Fruit fly (Drosophila melanogaster) whole organism, embryonic: ENCODE measurements around the gene CG31360.

Experiments used
- Asciz ChIP-seq: fragments of 200-800 bp; sonication (Bioruptor generic); optimal IDR thresholded peaks from 2 replicates; lab custom pipeline; 2017; ENCODE audit warnings: missing biosample characterization, mild to moderate bottlenecking, missing genetic modification characterization, missing genetic modification reagents
- B-H2 ChIP-seq: fragments of 200-800 bp; sonication (Bioruptor generic); optimal IDR thresholded peaks from 2 replicates; lab custom pipeline; 2018; ENCODE audit warnings: missing biosample characterization, mild to moderate bottlenecking, missing genetic modification characterization
- Bteb2 ChIP-seq: fragments of 200-800 bp; sonication (Bioruptor generic); optimal IDR thresholded peaks from 2 replicates; lab custom pipeline; 2016; ENCODE audit warnings: missing biosample characterization, missing genetic modification characterization
- CG12769 ChIP-seq: fragments of 200-800 bp; sonication (Bioruptor generic); optimal IDR thresholded peaks from 2 replicates; lab custom pipeline; 2019; ENCODE audit warnings: missing biosample characterization, mild to moderate bottlenecking, missing genetic modification characterization, moderate library complexity
- CG13296 ChIP-seq: fragments of 200-800 bp; sonication (Bioruptor generic); optimal IDR thresholded peaks from 3 replicates; lab custom pipeline; 2018; ENCODE audit warnings: missing biosample characterization, mild to moderate bottlenecking, missing genetic modification characterization
- CG13424 ChIP-seq: fragments of 200-800 bp; sonication (Bioruptor generic); optimal IDR thresholded peaks from 2 replicates; lab custom pipeline; 2019; ENCODE audit warnings: missing biosample characterization, mild to moderate bottlenecking, missing genetic modification characterization, moderate library complexity
- CG14710 ChIP-seq: fragments of 200-800 bp; sonication (Bioruptor generic); optimal IDR thresholded peaks from 3 replicates; lab custom pipeline; 2019; ENCODE audit warnings: missing biosample characterization, mild to moderate bottlenecking, missing genetic modification characterization, moderate library complexity
- CG14860 ChIP-seq: fragments of 200-800 bp; sonication (Bioruptor generic); IDR thresholded peaks from 3 replicates; pipeline ENCODE4 v1.3.6; 2022; ENCODE audit warnings: missing biosample characterization, missing genetic modification characterization; ENCODE audit not compliant: partially characterized antibody
- CG17328 ChIP-seq: fragments of 200-800 bp; sonication (Bioruptor generic); IDR thresholded peaks from 2 replicates; pipeline ENCODE4 v1.3.6; 2022; ENCODE audit warnings: missing biosample characterization, missing genetic modification characterization
- CG18599 ChIP-seq: fragments of 200-800 bp; sonication (Bioruptor generic); optimal IDR thresholded peaks from 3 replicates; lab custom pipeline; 2017; ENCODE audit warnings: missing biosample characterization, missing genetic modification characterization, mild to moderate bottlenecking, moderate library complexity, missing genetic modification reagents
- CG2129 ChIP-seq: fragments of 200-800 bp; sonication (Bioruptor generic); IDR thresholded peaks from 2 replicates; pipeline ENCODE4 v1.3.6; 2022; ENCODE audit warnings: missing biosample characterization, missing genetic modification characterization; ENCODE audit not compliant: partially characterized antibody
- CG31365 ChIP-seq: fragments of 200-800 bp; sonication (Bioruptor generic); optimal IDR thresholded peaks from 2 replicates; lab custom pipeline; 2018; ENCODE audit warnings: missing biosample characterization, mild to moderate bottlenecking, missing genetic modification characterization
- CG31441 ChIP-seq: fragments of 200-800 bp; sonication (Bioruptor generic); IDR thresholded peaks from 2 replicates; pipeline ENCODE4 v1.3.6; 2022; ENCODE audit warnings: missing biosample characterization, missing genetic modification characterization
- CG33557 ChIP-seq: fragments of 200-800 bp; sonication (Bioruptor generic); optimal IDR thresholded peaks from 2 replicates; lab custom pipeline; 2019; ENCODE audit warnings: missing biosample characterization, mild to moderate bottlenecking, missing genetic modification characterization, moderate library complexity
- CG4360 ChIP-seq: fragments of 200-800 bp; sonication (Bioruptor generic); IDR thresholded peaks from 2 replicates; pipeline ENCODE4 v1.3.6; 2022; ENCODE audit warnings: missing biosample characterization, missing genetic modification characterization
- CG7556 ChIP-seq: fragments of 200-800 bp; sonication (Bioruptor generic); optimal IDR thresholded peaks from 2 replicates; lab custom pipeline; 2017; ENCODE audit warnings: missing biosample characterization, mild to moderate bottlenecking, missing genetic modification characterization
- CG7928 ChIP-seq: fragments of 200-800 bp; sonication (Bioruptor generic); optimal IDR thresholded peaks from 2 replicates; lab custom pipeline; 2017; ENCODE audit warnings: missing biosample characterization, mild to moderate bottlenecking, missing genetic modification characterization
- Chrac-16 ChIP-seq: fragments of 200-800 bp; sonication (Bioruptor generic); optimal IDR thresholded peaks from 3 replicates; lab custom pipeline; 2016; ENCODE audit warnings: missing biosample characterization, missing genetic modification characterization
- Dip3 ChIP-seq: fragments of 200-800 bp; sonication (Bioruptor generic); optimal IDR thresholded peaks from 3 replicates; lab custom pipeline; 2016; ENCODE audit warnings: missing biosample characterization, missing genetic modification characterization
- GATAe ChIP-seq: fragments of 200-800 bp; sonication (Bioruptor generic); conservative IDR thresholded peaks from 2 replicates; pipeline ENCODE4 v1.3.6; 2022; ENCODE audit warnings: missing biosample characterization, missing genetic modification characterization
- Jarid2 ChIP-seq: fragments of 200-800 bp; sonication (Bioruptor generic); optimal IDR thresholded peaks from 3 replicates; lab custom pipeline; 2017; ENCODE audit warnings: mild to moderate bottlenecking, missing biosample characterization, missing genetic modification reagents, missing genetic modification characterization
- Lhr ChIP-seq: fragments of 200-800 bp; sonication (Bioruptor generic); optimal IDR thresholded peaks from 3 replicates; lab custom pipeline; 2017; ENCODE audit warnings: mild to moderate bottlenecking, missing biosample characterization, missing genetic modification reagents, missing genetic modification characterization
- Mad ChIP-seq: fragments of 200-800 bp; sonication (Bioruptor generic); optimal IDR thresholded peaks from 2 replicates; lab custom pipeline; 2016; ENCODE audit warnings: missing biosample characterization, missing genetic modification characterization
- Med ChIP-seq: fragments of 200-800 bp; sonication (Bioruptor generic); peaks from one replicate; lab custom pipeline; 2016; ENCODE audit warnings: missing biosample characterization, missing genetic modification characterization, mild to moderate bottlenecking, inconsistent platforms, moderate library complexity
- Meics ChIP-seq: fragments of 200-800 bp; sonication (Bioruptor generic); optimal IDR thresholded peaks from 2 replicates; lab custom pipeline; 2017; ENCODE audit warnings: missing biosample characterization, mild to moderate bottlenecking, missing genetic modification characterization
- Neu2 ChIP-seq: fragments of 200-800 bp; sonication (Bioruptor generic); optimal IDR thresholded peaks from 3 replicates; lab custom pipeline; 2016; ENCODE audit warnings: missing biosample characterization, missing genetic modification characterization, borderline replicate concordance
- Nf-YA ChIP-seq: fragments of 200-800 bp; sonication (Bioruptor generic); IDR thresholded peaks from 2 replicates; pipeline ENCODE4 v1.3.6; 2022; ENCODE audit warnings: missing biosample characterization, missing genetic modification characterization
- Scr ChIP-seq: fragments of 200-800 bp; sonication (Bioruptor generic); IDR thresholded peaks from 2 replicates; pipeline ENCODE4 v1.3.6; 2022; ENCODE audit warnings: missing biosample characterization, missing genetic modification characterization; ENCODE audit not compliant: partially characterized antibody
- Sry-δ ChIP-seq: fragments of 200-800 bp; sonication (Bioruptor generic); optimal IDR thresholded peaks from 2 replicates; lab custom pipeline; 2016; ENCODE audit warnings: missing biosample characterization, missing genetic modification characterization
- Tbp ChIP-seq: fragments of >200 bp; optimal IDR thresholded peaks from 2 replicates; lab custom pipeline; 2018; ENCODE audit warnings: missing biosample characterization, missing genetic modification characterization
- YL-1 ChIP-seq: fragments of 200-800 bp; sonication (Bioruptor generic); optimal IDR thresholded peaks from 3 replicates; lab custom pipeline; 2017; ENCODE audit warnings: missing biosample characterization, mild to moderate bottlenecking, missing genetic modification characterization
- ap ChIP-seq: fragments of 200-800 bp; sonication (Bioruptor generic); IDR thresholded peaks from 2 replicates; pipeline ENCODE4 v1.3.6; 2022; ENCODE audit warnings: missing biosample characterization, missing genetic modification characterization
- ash1 ChIP-seq: fragments of 200-800 bp; sonication (Bioruptor generic); optimal IDR thresholded peaks from 2 replicates; lab custom pipeline; 2018; ENCODE audit warnings: missing biosample characterization, mild to moderate bottlenecking, missing genetic modification characterization
- dati ChIP-seq: fragments of 200-800 bp; sonication (Bioruptor generic); IDR thresholded peaks from 2 replicates; pipeline ENCODE4 v1.3.6; 2022; ENCODE audit warnings: missing biosample characterization, missing genetic modification characterization
- fru ChIP-seq: fragments of >200 bp; optimal IDR thresholded peaks from 2 replicates; lab custom pipeline; 2017
- gem ChIP-seq: fragments of 200-800 bp; sonication (Bioruptor generic); optimal IDR thresholded peaks from 2 replicates; lab custom pipeline; 2019; ENCODE audit warnings: missing biosample characterization, mild to moderate bottlenecking, missing genetic modification characterization, moderate library complexity
- hth ChIP-seq: fragments of >200 bp; optimal IDR thresholded peaks from 2 replicates; lab custom pipeline; 2017; ENCODE audit warnings: inconsistent platforms
- maf-S ChIP-seq: fragments of 200-800 bp; sonication (Bioruptor generic); optimal IDR thresholded peaks from 2 replicates; lab custom pipeline; 2016; ENCODE audit warnings: missing biosample characterization, missing genetic modification characterization
- nerfin-1 ChIP-seq: fragments of 200-800 bp; sonication (Bioruptor generic); optimal IDR thresholded peaks from 3 replicates; lab custom pipeline; 2019; ENCODE audit warnings: missing biosample characterization, mild to moderate bottlenecking, missing genetic modification characterization, moderate library complexity
- nmo ChIP-seq: fragments of 200-800 bp; sonication (Bioruptor generic); optimal IDR thresholded peaks from 2 replicates; lab custom pipeline; 2018; ENCODE audit warnings: missing biosample characterization, mild to moderate bottlenecking, missing genetic modification characterization, moderate library complexity
- nom ChIP-seq: fragments of 200-800 bp; sonication (Bioruptor generic); optimal IDR thresholded peaks from 2 replicates; lab custom pipeline; 2017; ENCODE audit warnings: missing biosample characterization, missing genetic modification characterization, mild to moderate bottlenecking, moderate library complexity, missing genetic modification reagents
- org-1 ChIP-seq: fragments of 200-800 bp; sonication (Bioruptor generic); optimal IDR thresholded peaks from 2 replicates; lab custom pipeline; 2017; ENCODE audit warnings: missing biosample characterization, missing genetic modification characterization
- run ChIP-seq: fragments of 200-800 bp; sonication (Bioruptor generic); optimal IDR thresholded peaks from 3 replicates; lab custom pipeline; 2018; ENCODE audit warnings: missing biosample characterization, mild to moderate bottlenecking, missing genetic modification characterization
- sc ChIP-seq, 3 experiments: fragments of >200 bp in 2 of 3; fragments of 200-800 bp in 1 of 3; sonication (Bioruptor generic) in 1 of 3; optimal IDR thresholded peaks; 2 replicates in 2 of 3; 3 replicates in 1 of 3; lab custom pipeline; 2017; ENCODE audit warnings: mild to moderate bottlenecking in 1 of 3, missing biosample characterization in 1 of 3, missing genetic modification characterization in 1 of 3, missing genetic modification reagents in 1 of 3
- sima ChIP-seq: fragments of 200-800 bp; sonication (Bioruptor generic); optimal IDR thresholded peaks from 2 replicates; lab custom pipeline; 2016; ENCODE audit warnings: missing biosample characterization, missing genetic modification characterization
- sug ChIP-seq: fragments of 200-800 bp; optimal IDR thresholded peaks from 2 replicates; lab custom pipeline; 2019; ENCODE audit warnings: missing biosample characterization, mild to moderate bottlenecking, missing genetic modification characterization, moderate library complexity
- ttk ChIP-seq: fragments of 200-800 bp; sonication (Bioruptor generic); IDR thresholded peaks from 2 replicates; pipeline ENCODE4 v2.1.2; 2022; ENCODE audit warnings: missing biosample characterization, missing genetic modification characterization
- tx ChIP-seq: fragments of 200-800 bp; sonication (Bioruptor generic); optimal IDR thresholded peaks from 2 replicates; lab custom pipeline; 2016; ENCODE audit warnings: missing biosample characterization, missing genetic modification characterization
- unpg ChIP-seq: fragments of 200-800 bp; sonication (Bioruptor generic); optimal IDR thresholded peaks from 3 replicates; lab custom pipeline; 2018; ENCODE audit warnings: missing biosample characterization, mild to moderate bottlenecking, missing genetic modification characterization, moderate library complexity
- wdn ChIP-seq: fragments of 200-800 bp; sonication (Bioruptor generic); IDR thresholded peaks from 2 replicates; pipeline ENCODE4 v1.3.6; 2022; ENCODE audit warnings: missing biosample characterization, missing genetic modification characterization

CG31360 gene

DNA sequence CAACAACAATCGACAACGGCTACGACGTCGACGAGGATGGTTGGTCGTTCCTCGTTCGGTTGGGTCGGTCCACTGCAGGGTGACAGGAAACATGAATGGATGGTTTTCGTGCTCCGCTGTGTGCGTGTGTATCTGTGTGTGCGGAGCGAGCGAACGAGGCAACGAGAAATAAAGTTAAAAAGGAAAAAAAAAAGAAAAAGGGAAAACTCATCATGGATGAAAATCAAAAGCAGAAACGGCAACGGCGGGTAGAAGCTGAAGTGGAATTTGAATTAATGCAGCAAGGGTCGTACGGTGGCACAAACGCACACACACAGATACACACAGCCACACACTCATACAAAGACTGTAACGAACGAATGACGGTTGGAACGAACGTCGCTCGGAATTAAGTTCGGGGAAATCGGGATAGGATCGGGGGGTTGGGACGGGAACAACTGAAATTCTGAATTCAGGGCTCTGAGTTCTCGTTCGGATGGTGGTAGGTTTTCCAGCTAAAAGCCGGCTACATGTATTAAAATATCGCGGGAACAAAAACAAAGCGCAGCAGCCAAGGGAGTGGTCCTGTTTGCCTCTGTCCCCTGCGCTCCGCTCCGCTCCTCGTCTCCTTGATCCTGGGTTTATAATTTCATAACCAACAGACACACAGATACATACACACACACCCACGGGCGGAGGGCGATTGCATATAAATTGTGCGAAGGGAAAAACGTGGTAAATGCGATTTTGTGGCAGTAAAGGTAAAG lies 26.2 kb downstream of the CG31360 start (continued):
- no peak for TF ChIP-seq CG12769 (tag; lab: Kevin White, UChicago)
- TF ChIP-seq CG13296 (GFP tag; lab: Kevin White, UChicago) = no peak
- TF ChIP-seq CG31365 = no peak
- no peak for TF ChIP-seq Dip3 (GFP tag; lab: Kevin White, UChicago)
- TF ChIP-seq ap (GFP tag; lab: Robert Waterston, UW) = no peak
- TF ChIP-seq nom = peak; percentile 75
- no peak for TF ChIP-seq sug
- TF ChIP-seq CG7928 (GFP tag; lab: Kevin White, UChicago) = no peak
- TF ChIP-seq B-H2 = no peak
- no peak for TF ChIP-seq Scr (GFP tag; lab: Robert Waterston, UW)
- no peak for TF ChIP-seq hth
- TF ChIP-seq Tbp (GFP tag; lab: Kevin White, UChicago) = no peak
- TF ChIP-seq CG18599 (GFP tag; lab: Kevin White, UChicago) = no peak
- TF ChIP-seq org-1 = no peak
- peak; percentile 62 for TF ChIP-seq nerfin-1 (tag; lab: Kevin White, UChicago)
- no peak for TF ChIP-seq Chrac-16 (GFP tag; lab: Kevin White, UChicago)
- TF ChIP-seq Bteb2 (GFP tag; lab: Kevin White, UChicago) = no peak
- TF ChIP-seq CG2129 (GFP tag; lab: Robert Waterston, UW) = no peak
- no peak for TF ChIP-seq tx (GFP tag; lab: Kevin White, UChicago)
- TF ChIP-seq GATAe (GFP tag; lab: Robert Waterston, UW) = no peak
- no peak for TF ChIP-seq wdn
- peak; percentile 58 for TF ChIP-seq Med (GFP tag; lab: Kevin White, UChicago)
- no peak for TF ChIP-seq ttk (GFP tag; lab: Robert Waterston, UW)
- no peak for TF ChIP-seq sc (optimal IDR thresholded peaks at IDR 0.05; lab: Kevin White, UChicago)
- TF ChIP-seq sc (GFP tag; optimal IDR thresholded peaks at IDR 0.05; lab: Kevin White, UChicago) = no peak
- TF ChIP-seq Lhr (GFP tag; lab: Kevin White, UChicago) = no peak
- TF ChIP-seq run (tag; lab: Kevin White, UChicago) = no peak
- TF ChIP-seq Neu2 (GFP tag; lab: Kevin White, UChicago) = no peak
- no peak for TF ChIP-seq dati (GFP tag; lab: Robert Waterston, UW)
- TF ChIP-seq sima = no peak
- TF ChIP-seq CG17328 = no peak
- peak; percentile 73 for TF ChIP-seq CG4360 (GFP tag; lab: Robert Waterston, UW)
- TF ChIP-seq YL-1 (GFP tag; lab: Kevin White, UChicago) = no peak
- no peak for TF ChIP-seq maf-S
- no peak for TF ChIP-seq CG7556 (GFP tag; lab: Kevin White, UChicago)
- TF ChIP-seq CG31441 (GFP tag; lab: Robert Waterston, UW) = no peak
- no peak for TF ChIP-seq Mad (GFP tag; lab: Kevin White, UChicago)
- no peak for TF ChIP-seq gem
- TF ChIP-seq CG14710 = no peak
- no peak for TF ChIP-seq Meics (GFP tag; lab: Kevin White, UChicago)
- TF ChIP-seq Jarid2 (GFP tag; lab: Kevin White, UChicago) = no peak
- no peak for TF ChIP-seq Sry-δ (GFP tag; lab: Kevin White, UChicago)
- TF ChIP-seq ash1 (GFP tag; lab: Kevin White, UChicago) = no peak
- TF ChIP-seq CG13424 (tag; lab: Kevin White, UChicago) = no peak
- no peak for TF ChIP-seq fru (lab: Kevin White, UChicago)
- TF ChIP-seq unpg = no peak
- no peak for TF ChIP-seq CG33557 (GFP tag; lab: Kevin White, UChicago)
- no peak for TF ChIP-seq nmo
- no peak for TF ChIP-seq CG14860
- TF ChIP-seq Nf-YA = no peak
- TF ChIP-seq Asciz (GFP tag; lab: Kevin White, UChicago) = no peak
